Worm (Caenorhabditis elegans) whole organism, midembryonic: ENCODE results near the gene ttm-2.
A peak's percentile ranks its signal among the peaks of the same experiment; 100 is the strongest.

Source experiments
- T22C8.4 ChIP-seq: fragments of 200-800 bp; sonication (Bioruptor generic); IDR thresholded peaks from 2 replicates; pipeline ENCODE4 v1.3.6; 2022; ENCODE audit warnings: missing genetic modification characterization, missing compliant biosample characterization
- cog-1 ChIP-seq: sonication (generic microtip); optimal IDR thresholded peaks from 2 replicates; lab custom pipeline; 2016; ENCODE audit warnings: missing genetic modification characterization, missing compliant biosample characterization
- flt-1 ChIP-seq: fragments of 200-800 bp; sonication (Bioruptor generic); IDR thresholded peaks from 2 replicates; pipeline ENCODE4 v1.3.6; 2022; ENCODE audit warnings: missing genetic modification characterization, missing compliant biosample characterization
- klf-2 ChIP-seq: fragments of 200-800 bp; sonication (Bioruptor generic); conservative IDR thresholded peaks from 2 replicates; pipeline ENCODE4 v1.3.6; 2022; ENCODE audit warnings: missing genetic modification reagents, missing genetic modification characterization, missing compliant biosample characterization
- med-1 ChIP-seq: sonication (generic microtip); optimal IDR thresholded peaks from 2 replicates; lab custom pipeline; 2017; ENCODE audit warnings: missing genetic modification characterization, mild to moderate bottlenecking, missing compliant biosample characterization, antibody characterized with exemption, missing genetic modification reagents; ENCODE audit not compliant: insufficient read depth
- ref-1 ChIP-seq: fragments of 200-800 bp; sonication (Bioruptor generic); conservative IDR thresholded peaks from 2 replicates; pipeline ENCODE4 v1.3.6; 2022; ENCODE audit warnings: missing genetic modification reagents, missing genetic modification characterization, missing compliant biosample characterization
- tab-1 ChIP-seq: fragments of 200-800 bp; sonication (Bioruptor generic); IDR thresholded peaks from 2 replicates; pipeline ENCODE4 v1.3.6; 2022; ENCODE audit warnings: missing genetic modification characterization, missing compliant biosample characterization
- ztf-23 ChIP-seq: fragments of 200-800 bp; sonication (Bioruptor generic); IDR thresholded peaks from 2 replicates; pipeline ENCODE4 v1.3.6; 2022; ENCODE audit warnings: missing genetic modification reagents, missing genetic modification characterization, missing compliant biosample characterization
- ztf-29 ChIP-seq: fragments of 200-800 bp; sonication (Bioruptor generic); IDR thresholded peaks from 2 replicates; pipeline ENCODE4 v1.3.6; 2022; ENCODE audit warnings: missing genetic modification reagents, missing genetic modification characterization, missing compliant biosample characterization

Gene ttm-2

ce11 chrII:4795461-4795860 lies 29.3 kb upstream of the ttm-2 start, which contains the start of gene C33F10.4:
TSS of gene C33F10.4 (plus strand) at chrII:4795761.
- TF ChIP-seq flt-1: no peak
- no peak for TF ChIP-seq ztf-29
- no peak for TF ChIP-seq T22C8.4
- no peak for TF ChIP-seq klf-2
- TF ChIP-seq ztf-23 (GFP tag; lab: Robert Waterston, UW): no peak
- TF ChIP-seq cog-1 (tag; lab: Kevin White, UChicago): no peak
- TF ChIP-seq med-1 (GFP tag; lab: Kevin White, UChicago): no peak
- TF ChIP-seq tab-1 (GFP tag; lab: Robert Waterston, UW): no peak
- no peak for TF ChIP-seq ref-1 (GFP tag; lab: Robert Waterston, UW)

- no peak for TF ChIP-seq tab-1 (GFP tag; lab: Robert Waterston, UW)
- TF ChIP-seq flt-1: no peak
- TF ChIP-seq T22C8.4: no peak
- TF ChIP-seq klf-2: no peak
- TF ChIP-seq ztf-29: no peak
- no peak for TF ChIP-seq ref-1 (GFP tag; lab: Robert Waterston, UW)
- no peak for TF ChIP-seq cog-1 (tag; lab: Kevin White, UChicago)
- no peak for TF ChIP-seq ztf-23 (GFP tag; lab: Robert Waterston, UW)
- TF ChIP-seq med-1 (GFP tag; lab: Kevin White, UChicago): no peak
Measured at ce11 chrII:4793320-4793719, 27.1 kb upstream of the ttm-2 start.

- TF ChIP-seq flt-1: peak; percentile 82
- no peak for TF ChIP-seq T22C8.4
- peak; percentile 24 for TF ChIP-seq cog-1 (tag; lab: Kevin White, UChicago)
- TF ChIP-seq ztf-23 (GFP tag; lab: Robert Waterston, UW): peak; percentile 81
- no peak for TF ChIP-seq klf-2
Measured at ce11 chrII:4791272-4791671, 25.1 kb upstream of the ttm-2 start, which contains the start of gene F26G1.1. TSS of gene F26G1.1 (plus strand) at chrII:4791618.

- TF ChIP-seq ztf-29 (no peak), klf-2 (no peak), flt-1 (peak; percentile 25; the same call in 1 of the 2 replicates), cog-1 (tag; lab: Kevin White, UChicago) (no peak), T22C8.4 (no peak), tab-1 (GFP tag; lab: Robert Waterston, UW) (no peak), med-1 (GFP tag; lab: Kevin White, UChicago) (no peak), ref-1 (GFP tag; lab: Robert Waterston, UW) (no peak), ztf-23 (GFP tag; lab: Robert Waterston, UW) (no peak)
Measured at ce11 chrII:4790687-4791086, 24.5 kb upstream of the ttm-2 start.

ce11 chrII:4789835-4790343 lies 23.7 kb upstream of the ttm-2 start, which contains the start of gene F26G1.15:
TSS of gene F26G1.15 (plus strand) at chrII:4790293.
- TF ChIP-seq med-1 (GFP tag; lab: Kevin White, UChicago) (no peak), flt-1 (no peak), ztf-29 (no peak), tab-1 (GFP tag; lab: Robert Waterston, UW) (no peak), cog-1 (tag; lab: Kevin White, UChicago) (no peak), ref-1 (GFP tag; lab: Robert Waterston, UW) (no peak), ztf-23 (GFP tag; lab: Robert Waterston, UW) (no peak), klf-2 (no peak), T22C8.4 (no peak)

- TF ChIP-seq ztf-23 (GFP tag; lab: Robert Waterston, UW) (no peak), tab-1 (GFP tag; lab: Robert Waterston, UW) (no peak), klf-2 (no peak), cog-1 (tag; lab: Kevin White, UChicago) (no peak), med-1 (GFP tag; lab: Kevin White, UChicago) (no peak), ref-1 (GFP tag; lab: Robert Waterston, UW) (no peak), ztf-29 (no peak), flt-1 (no peak), T22C8.4 (no peak)
Measured at ce11 chrII:4786181-4786580, 20.0 kb upstream of the ttm-2 start, which contains the start of gene msp-3. TSS of gene msp-3 (minus strand) at chrII:4786281.

ce11 chrII:4784436-4784835 lies 18.3 kb upstream of the ttm-2 start, which contains the start of gene nep-12:
TSS of gene nep-12 (minus strand) at chrII:4784536.
- no peak for TF ChIP-seq med-1 (GFP tag; lab: Kevin White, UChicago)
- no peak for TF ChIP-seq ref-1 (GFP tag; lab: Robert Waterston, UW)
- TF ChIP-seq klf-2: no peak
- no peak for TF ChIP-seq cog-1 (tag; lab: Kevin White, UChicago)
- no peak for TF ChIP-seq ztf-29
- TF ChIP-seq T22C8.4: no peak
- no peak for TF ChIP-seq ztf-23 (GFP tag; lab: Robert Waterston, UW)

ce11 chrII:4779753-4780152 lies 13.6 kb upstream of the ttm-2 start:
- TF ChIP-seq klf-2 (no peak), T22C8.4 (no peak), cog-1 (tag; lab: Kevin White, UChicago) (no peak), ztf-23 (GFP tag; lab: Robert Waterston, UW) (no peak), ref-1 (GFP tag; lab: Robert Waterston, UW) (no peak), flt-1 (no peak), ztf-29 (no peak), med-1 (GFP tag; lab: Kevin White, UChicago) (no peak), tab-1 (GFP tag; lab: Robert Waterston, UW) (no peak)

- TF ChIP-seq T22C8.4 (no peak), flt-1 (no peak), tab-1 (GFP tag; lab: Robert Waterston, UW) (no peak), ztf-29 (no peak), cog-1 (tag; lab: Kevin White, UChicago) (no peak), med-1 (GFP tag; lab: Kevin White, UChicago) (no peak), klf-2 (no peak), ref-1 (GFP tag; lab: Robert Waterston, UW) (no peak), ztf-23 (GFP tag; lab: Robert Waterston, UW) (no peak)
Measured at ce11 chrII:4776933-4777332, 10.7 kb upstream of the ttm-2 start, which contains the start of gene F26G1.11. TSS of gene F26G1.11 (plus strand) at chrII:4777137.

- TF ChIP-seq ztf-29: no peak
- no peak for TF ChIP-seq ref-1 (GFP tag; lab: Robert Waterston, UW)
- no peak for TF ChIP-seq T22C8.4
- TF ChIP-seq klf-2: no peak
- TF ChIP-seq ztf-23 (GFP tag; lab: Robert Waterston, UW): no peak
- no peak for TF ChIP-seq med-1 (GFP tag; lab: Kevin White, UChicago)
- TF ChIP-seq flt-1: no peak
- no peak for TF ChIP-seq cog-1 (tag; lab: Kevin White, UChicago)
- TF ChIP-seq tab-1 (GFP tag; lab: Robert Waterston, UW): no peak
Measured at ce11 chrII:4775802-4776201, 9.6 kb upstream of the ttm-2 start.
